Fruit fly (Drosophila melanogaster) whole organism, embryonic: ENCODE results near the gene CG4615.

Experiments used
- BEAF-32 ChIP-seq: fragments of 200-800 bp; sonication (Bioruptor generic); optimal IDR thresholded peaks from 3 replicates; lab custom pipeline; 2017; ENCODE audit warnings: missing biosample characterization, missing genetic modification characterization, mild to moderate bottlenecking, moderate library complexity, missing genetic modification reagents
- C15 ChIP-seq: fragments of 200-800 bp; sonication (Bioruptor generic); IDR thresholded peaks from 3 replicates; pipeline ENCODE4 v1.3.6; 2022; ENCODE audit warnings: missing biosample characterization, missing genetic modification characterization
- CG10147 ChIP-seq: fragments of 200-800 bp; sonication (Bioruptor generic); optimal IDR thresholded peaks from 2 replicates; lab custom pipeline; 2019; ENCODE audit warnings: missing biosample characterization, mild to moderate bottlenecking, missing genetic modification characterization, moderate library complexity
- CG10543 ChIP-seq: fragments of 200-800 bp; sonication (Bioruptor generic); optimal IDR thresholded peaks from 3 replicates; lab custom pipeline; 2017; ENCODE audit warnings: missing biosample characterization, mild to moderate bottlenecking, missing genetic modification characterization, moderate library complexity
- CG11247 ChIP-seq: fragments of 200-800 bp; sonication (Bioruptor generic); IDR thresholded peaks from 2 replicates; pipeline ENCODE4 v1.3.6; 2022; ENCODE audit warnings: missing biosample characterization, missing genetic modification characterization
- CG12236 ChIP-seq: fragments of 200-800 bp; sonication (Bioruptor generic); optimal IDR thresholded peaks from 2 replicates; lab custom pipeline; 2016; ENCODE audit warnings: missing biosample characterization, missing genetic modification characterization
- CG13775 ChIP-seq: fragments of 200-800 bp; sonication (Bioruptor generic); optimal IDR thresholded peaks from 3 replicates; lab custom pipeline; 2017; ENCODE audit warnings: missing biosample characterization, mild to moderate bottlenecking, missing genetic modification characterization
- CG1647 ChIP-seq: fragments of 200-800 bp; sonication (Bioruptor generic); optimal IDR thresholded peaks from 3 replicates; lab custom pipeline; 2016; ENCODE audit warnings: missing biosample characterization, missing genetic modification characterization
- CG17612 ChIP-seq: fragments of 200-800 bp; sonication (Bioruptor generic); IDR thresholded peaks from 2 replicates; pipeline ENCODE4 v1.3.6; 2022; ENCODE audit warnings: missing biosample characterization, missing genetic modification characterization
- CG18262 ChIP-seq: fragments of 200-800 bp; optimal IDR thresholded peaks from 3 replicates; lab custom pipeline; 2019; ENCODE audit warnings: missing biosample characterization, mild to moderate bottlenecking, missing genetic modification characterization, moderate library complexity
- CG32772 ChIP-seq: fragments of 200-800 bp; sonication (Bioruptor generic); IDR thresholded peaks from 2 replicates; pipeline ENCODE4 v1.3.6; 2022; ENCODE audit warnings: missing biosample characterization, missing genetic modification characterization
- CG34224 ChIP-seq: fragments of 200-800 bp; sonication (Bioruptor generic); IDR thresholded peaks from 3 replicates; pipeline ENCODE4 v1.3.6; 2022; ENCODE audit warnings: missing biosample characterization, missing genetic modification characterization; ENCODE audit not compliant: partially characterized antibody
- CG42726 ChIP-seq: fragments of 200-800 bp; sonication (Bioruptor generic); IDR thresholded peaks from 2 replicates; pipeline ENCODE4 v1.3.6; 2022; ENCODE audit warnings: missing biosample characterization, missing genetic modification characterization; ENCODE audit not compliant: partially characterized antibody
- CG6791 ChIP-seq: fragments of 200-800 bp; sonication (Bioruptor generic); IDR thresholded peaks from 3 replicates; pipeline ENCODE4 v1.3.6; 2022; ENCODE audit warnings: missing biosample characterization, missing genetic modification characterization; ENCODE audit not compliant: partially characterized antibody
- CG7963 ChIP-seq: fragments of 200-800 bp; sonication (Bioruptor generic); IDR thresholded peaks from 3 replicates; pipeline ENCODE4 v1.3.6; 2022; ENCODE audit warnings: missing biosample characterization, missing genetic modification characterization; ENCODE audit not compliant: partially characterized antibody
- CG8388 ChIP-seq: fragments of 200-800 bp; sonication (Bioruptor generic); optimal IDR thresholded peaks from 2 replicates; lab custom pipeline; 2019; ENCODE audit warnings: missing biosample characterization, mild to moderate bottlenecking, missing genetic modification characterization, moderate library complexity
- CG8765 ChIP-seq: fragments of 200-800 bp; sonication (Bioruptor generic); IDR thresholded peaks from 2 replicates; pipeline ENCODE4 v1.3.6; 2022; ENCODE audit warnings: missing biosample characterization, missing genetic modification characterization
- CG9817 ChIP-seq: fragments of 200-800 bp; sonication (Bioruptor generic); optimal IDR thresholded peaks from 2 replicates; lab custom pipeline; 2018; ENCODE audit warnings: missing biosample characterization, mild to moderate bottlenecking, missing genetic modification characterization, moderate library complexity
- Gug ChIP-seq: fragments of 200-800 bp; sonication (Bioruptor generic); IDR thresholded peaks from 4 replicates; pipeline ENCODE4 v1.3.6; 2022; ENCODE audit warnings: missing biosample characterization, missing genetic modification characterization
- Hmr ChIP-seq: fragments of 200-800 bp; sonication (Bioruptor generic); optimal IDR thresholded peaks from 3 replicates; lab custom pipeline; 2017; ENCODE audit warnings: mild to moderate bottlenecking, missing biosample characterization, missing genetic modification reagents, missing genetic modification characterization
- MESR4 ChIP-seq: fragments of 200-800 bp; sonication (Bioruptor generic); optimal IDR thresholded peaks from 2 replicates; lab custom pipeline; 2018; ENCODE audit warnings: missing biosample characterization, mild to moderate bottlenecking, missing genetic modification characterization, moderate library complexity
- Mes4 ChIP-seq: fragments of 200-800 bp; sonication (Bioruptor generic); optimal IDR thresholded peaks from 2 replicates; lab custom pipeline; 2016; ENCODE audit warnings: missing biosample characterization, missing genetic modification characterization
- Myb ChIP-seq: fragments of 200-800 bp; sonication (Bioruptor generic); optimal IDR thresholded peaks from 2 replicates; lab custom pipeline; 2016; ENCODE audit warnings: missing biosample characterization, missing genetic modification characterization
- Oli ChIP-seq: fragments of 200-800 bp; sonication (Bioruptor generic); optimal IDR thresholded peaks from 2 replicates; lab custom pipeline; 2018; ENCODE audit warnings: missing biosample characterization, mild to moderate bottlenecking, missing genetic modification characterization, moderate library complexity
- Rfx ChIP-seq: fragments of 200-800 bp; sonication (Bioruptor generic); IDR thresholded peaks from 2 replicates; pipeline ENCODE4 v1.3.6; 2022; ENCODE audit warnings: missing biosample characterization, missing genetic modification characterization
- Ssrp ChIP-seq: fragments of 200-800 bp; sonication (Bioruptor generic); optimal IDR thresholded peaks from 2 replicates; lab custom pipeline; 2018; ENCODE audit warnings: missing biosample characterization, mild to moderate bottlenecking, missing genetic modification characterization, moderate library complexity
- Tbp ChIP-seq: fragments of >200 bp; optimal IDR thresholded peaks from 2 replicates; lab custom pipeline; 2018; ENCODE audit warnings: missing biosample characterization, missing genetic modification characterization
- Xbp1 ChIP-seq: fragments of 200-800 bp; sonication (Bioruptor generic); optimal IDR thresholded peaks from 3 replicates; lab custom pipeline; 2016; ENCODE audit warnings: missing biosample characterization, mild to moderate bottlenecking, missing genetic modification characterization
- Xrp1 ChIP-seq: fragments of 200-800 bp; sonication (Bioruptor generic); IDR thresholded peaks from 2 replicates; pipeline ENCODE4 v1.3.6; 2022; ENCODE audit warnings: missing biosample characterization, missing genetic modification characterization
- YL-1 ChIP-seq: fragments of 200-800 bp; sonication (Bioruptor generic); optimal IDR thresholded peaks from 3 replicates; lab custom pipeline; 2017; ENCODE audit warnings: missing biosample characterization, mild to moderate bottlenecking, missing genetic modification characterization
- bbx ChIP-seq: fragments of 200-800 bp; sonication (Bioruptor generic); IDR thresholded peaks from 2 replicates; pipeline ENCODE4 v1.3.6; 2022; ENCODE audit warnings: missing biosample characterization, missing genetic modification characterization; ENCODE audit not compliant: partially characterized antibody
- btn ChIP-seq: fragments of 200-800 bp; sonication (Bioruptor generic); optimal IDR thresholded peaks from 2 replicates; lab custom pipeline; 2016; ENCODE audit warnings: missing biosample characterization, missing genetic modification characterization
- cad ChIP-seq: fragments of >200 bp; optimal IDR thresholded peaks from 2 replicates; lab custom pipeline; 2017; ENCODE audit warnings: missing biosample characterization, missing genetic modification characterization
- chm ChIP-seq: fragments of 200-800 bp; sonication (Bioruptor generic); IDR thresholded peaks from 2 replicates; pipeline ENCODE4 v1.3.6; 2022; ENCODE audit warnings: missing biosample characterization, missing genetic modification characterization
- ci ChIP-seq: fragments of 200-800 bp; sonication (Bioruptor generic); IDR thresholded peaks from 3 replicates; pipeline ENCODE4 v1.3.6; 2022; ENCODE audit warnings: missing biosample characterization, missing genetic modification characterization
- dati ChIP-seq: fragments of 200-800 bp; sonication (Bioruptor generic); IDR thresholded peaks from 2 replicates; pipeline ENCODE4 v1.3.6; 2022; ENCODE audit warnings: missing biosample characterization, missing genetic modification characterization
- dmrt11E ChIP-seq: fragments of 200-800 bp; sonication (Bioruptor generic); optimal IDR thresholded peaks from 3 replicates; lab custom pipeline; 2018; ENCODE audit warnings: missing biosample characterization, mild to moderate bottlenecking, missing genetic modification characterization, moderate library complexity
- ems ChIP-seq: fragments of 200-800 bp; sonication (Bioruptor generic); optimal IDR thresholded peaks from 3 replicates; lab custom pipeline; 2016; ENCODE audit warnings: missing biosample characterization, missing genetic modification characterization
- gcm ChIP-seq: fragments of 200-800 bp; sonication (Bioruptor generic); optimal IDR thresholded peaks from 2 replicates; lab custom pipeline; 2019; ENCODE audit warnings: missing biosample characterization, mild to moderate bottlenecking, missing genetic modification characterization, moderate library complexity
- gsb ChIP-seq: fragments of 200-800 bp; sonication (Bioruptor generic); IDR thresholded peaks from 2 replicates; pipeline ENCODE4 v1.3.6; 2022; ENCODE audit warnings: missing biosample characterization, missing genetic modification characterization
- inv ChIP-seq: fragments of 200-800 bp; sonication (Bioruptor generic); IDR thresholded peaks from 2 replicates; pipeline ENCODE4 v1.3.6; 2022; ENCODE audit warnings: missing biosample characterization, missing genetic modification characterization; ENCODE audit not compliant: partially characterized antibody
- ken ChIP-seq: fragments of 200-800 bp; sonication (Bioruptor generic); IDR thresholded peaks from 3 replicates; pipeline ENCODE4 v1.3.6; 2022; ENCODE audit warnings: missing biosample characterization, missing genetic modification characterization
- klu ChIP-seq: fragments of 200-800 bp; sonication (Bioruptor generic); IDR thresholded peaks from 2 replicates; pipeline ENCODE4 v1.3.6; 2022; ENCODE audit warnings: missing biosample characterization, missing genetic modification characterization
- mld ChIP-seq: fragments of 200-800 bp; sonication (Bioruptor generic); IDR thresholded peaks from 3 replicates; pipeline ENCODE4 v1.3.6; 2022; ENCODE audit warnings: missing biosample characterization, missing genetic modification characterization; ENCODE audit not compliant: partially characterized antibody
- pan ChIP-seq, 4 experiments: fragments of >200 bp in 3 of 4; fragments of 200-800 bp in 1 of 4; sonication (Bioruptor generic) in 1 of 4; optimal IDR thresholded peaks in 3 of 4; IDR thresholded peaks in 1 of 4; 2 replicates each; pipeline versions ENCODE4 v1.3.6 to Lab custom; 2017 to 2022; ENCODE audit warnings: missing biosample characterization in 2 of 4, missing genetic modification characterization in 2 of 4, mixed read lengths in 1 of 4
- peb ChIP-seq: fragments of 200-800 bp; sonication (Bioruptor generic); IDR thresholded peaks from 2 replicates; pipeline ENCODE4 v1.3.6; 2022; ENCODE audit warnings: missing biosample characterization, missing genetic modification characterization
- rib ChIP-seq: fragments of 200-800 bp; sonication (Bioruptor generic); IDR thresholded peaks from 2 replicates; pipeline ENCODE4 v1.3.6; 2022; ENCODE audit warnings: missing biosample characterization, missing genetic modification characterization
- sima ChIP-seq: fragments of 200-800 bp; sonication (Bioruptor generic); optimal IDR thresholded peaks from 2 replicates; lab custom pipeline; 2016; ENCODE audit warnings: missing biosample characterization, missing genetic modification characterization
- sr ChIP-seq: fragments of 200-800 bp; sonication (Bioruptor generic); IDR thresholded peaks from 3 replicates; pipeline ENCODE4 v1.3.6; 2022; ENCODE audit warnings: missing biosample characterization, missing genetic modification characterization
- vvl ChIP-seq: fragments of 200-800 bp; sonication (Bioruptor generic); IDR thresholded peaks from 2 replicates; pipeline ENCODE4 v1.3.6; 2022; ENCODE audit warnings: missing biosample characterization, missing genetic modification characterization

The CG4615 gene

DNA sequence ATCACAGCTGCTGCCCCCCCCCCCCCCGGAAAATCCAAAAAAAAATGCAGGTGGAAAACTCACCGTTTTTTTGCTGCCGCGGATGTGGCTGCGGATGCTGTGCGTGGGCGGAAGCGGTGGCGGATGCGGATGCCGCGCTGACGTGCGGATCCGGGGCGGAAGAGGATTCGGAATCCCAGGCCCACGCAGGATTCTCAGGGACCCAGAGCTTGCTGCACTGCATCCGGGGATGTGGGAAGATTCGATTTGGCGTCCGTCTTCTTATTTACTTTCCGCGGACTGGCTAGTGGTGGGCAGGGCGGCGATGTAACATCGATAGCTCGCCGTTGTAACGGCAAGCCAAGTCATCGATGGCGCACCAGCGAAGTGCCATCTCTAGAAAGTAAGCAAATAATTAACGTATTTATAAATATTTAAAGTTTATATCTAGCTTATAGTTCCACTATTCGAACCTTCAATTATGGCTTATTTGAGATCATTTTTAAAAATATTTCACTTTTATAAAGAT lies at the start of gene CG4615 (continued):
- TF ChIP-seq Hmr (GFP tag; lab: Kevin White, UChicago) (no peak), C15 (GFP tag; lab: Robert Waterston, UW) (no peak), CG32772 (no peak), CG6791 (GFP tag; lab: Robert Waterston, UW) (peak; percentile 85), vvl (GFP tag; lab: Robert Waterston, UW) (peak; percentile 30), gcm (GFP tag; lab: Kevin White, UChicago) (no peak), inv (GFP tag; lab: Robert Waterston, UW) (peak; percentile 84), CG1647 (GFP tag; lab: Kevin White, UChicago) (no peak), CG11247 (GFP tag; lab: Robert Waterston, UW) (peak; percentile 42; the same call in 1 of the 2 replicates), CG9817 (no peak), mld (peak; percentile 76; the same call in 2 of the 3 replicates), gsb (GFP tag; lab: Robert Waterston, UW) (no peak), CG8388 (no peak), Xbp1 (GFP tag; lab: Kevin White, UChicago) (peak; percentile 18), CG34224 (GFP tag; lab: Robert Waterston, UW) (peak; percentile 90), CG13775 (GFP tag; lab: Kevin White, UChicago) (peak; percentile 100), BEAF-32 (GFP tag; lab: Kevin White, UChicago) (peak; percentile 87), peb (GFP tag; lab: Robert Waterston, UW) (peak; percentile 9; the same call in 1 of the 2 replicates), dati (no peak), CG12236 (GFP tag; lab: Kevin White, UChicago) (no peak), Myb (GFP tag; lab: Kevin White, UChicago) (peak; percentile 69), Xrp1 (peak; percentile 43), chm (GFP tag; lab: Robert Waterston, UW) (peak; percentile 11; the same call in 1 of the 2 replicates), CG10147 (no peak), Tbp (GFP tag; lab: Kevin White, UChicago) (no peak), rib (GFP tag; lab: Robert Waterston, UW) (no peak), ken (GFP tag; lab: Robert Waterston, UW) (no peak), CG7963 (GFP tag; lab: Robert Waterston, UW) (peak; percentile 74), CG10543 (GFP tag; lab: Kevin White, UChicago) (no peak), Oli (no peak), ems (no peak), CG42726 (peak; percentile 88), Mes4 (no peak), CG8765 (GFP tag; lab: Robert Waterston, UW) (no peak), YL-1 (GFP tag; lab: Kevin White, UChicago) (peak; percentile 30), cad (GFP tag; lab: Kevin White, UChicago) (no peak), bbx (GFP tag; lab: Robert Waterston, UW) (peak; percentile 94), MESR4 (GFP tag; lab: Kevin White, UChicago) (peak; percentile 43), Ssrp (no peak), ci (GFP tag; lab: Robert Waterston, UW) (peak; percentile 78), sr (GFP tag; lab: Robert Waterston, UW) (peak; percentile 82; the same call in 2 of the 3 replicates), Gug (GFP tag; lab: Robert Waterston, UW) (peak; percentile 74), CG18262 (no peak), klu (GFP tag; lab: Robert Waterston, UW) (0 out of 2 replicates have a peak, but pooled peaks have one; percentile 2), CG17612 (GFP tag; lab: Robert Waterston, UW) (no peak), dmrt11E (tag; lab: Kevin White, UChicago) (no peak), pan (optimal IDR thresholded peaks at IDR 0.05; lab: Kevin White, UChicago) (no peak), pan (GFP tag; optimal IDR thresholded peaks at IDR 0.05 in 1 of 2, IDR thresholded peaks at IDR 0.05 in 1 of 2) (peak in 1 of 2 experiments; percentile 18), Rfx (GFP tag; lab: Robert Waterston, UW) (peak; percentile 74), sima (GFP tag; lab: Kevin White, UChicago) (no peak), btn (no peak)
